Worm (Caenorhabditis elegans): ENCODE data around the gene hog-1.

DNA sequence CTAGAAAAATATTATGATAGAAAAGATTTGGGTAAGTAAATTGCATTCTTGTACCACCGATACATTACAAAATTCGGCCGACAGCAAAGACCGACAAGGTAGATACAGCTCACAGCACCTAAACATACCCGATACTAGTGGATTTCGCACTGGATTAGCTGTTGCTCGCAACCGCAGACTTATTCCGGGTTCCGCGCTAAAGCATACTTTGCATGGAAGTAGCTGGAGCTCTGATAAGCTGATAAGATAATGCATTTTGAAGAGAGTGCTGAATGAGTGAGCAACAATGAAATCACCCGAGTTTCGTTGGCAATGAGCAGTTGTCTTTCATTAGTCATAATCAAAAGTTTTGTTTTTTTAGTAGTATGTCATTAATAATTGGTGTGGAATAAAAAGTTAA lies 3.6 kb downstream of the hog-1 start:
- TF ChIP-seq nhr-12 (tag; optimal IDR thresholded peaks at IDR 0.05) (no peak), ztf-11 (tag; optimal IDR thresholded peaks at IDR 0.05) (no peak), ham-2 (GFP tag; optimal IDR thresholded peaks at IDR 0.05) (no peak), lsy-2 (tag; optimal IDR thresholded peaks at IDR 0.05) (no peak), mab-5 (tag; optimal IDR thresholded peaks at IDR 0.05) (no peak), mep-1 (tag; optimal IDR thresholded peaks at IDR 0.05) (no peak), pha-4 (tag; optimal IDR thresholded peaks at IDR 0.05) (no peak), nhr-28 (tag; optimal IDR thresholded peaks at IDR 0.05) (no peak), blmp-1 (tag; optimal IDR thresholded peaks at IDR 0.05) (no peak), snpc-4 (tag; optimal IDR thresholded peaks at IDR 0.05) (no peak), nhr-237 (tag; optimal IDR thresholded peaks at IDR 0.05) (no peak), nhr-76 (tag; optimal IDR thresholded peaks at IDR 0.05) (no peak)
